Worm (Caenorhabditis elegans) whole organism, young adult: ENCODE results near the gene rdl-1.
A peak's percentile ranks its signal among the peaks of the same experiment; 100 is the strongest.

Experiments
- B0336.3 ChIP-seq: fragments of 200-800 bp; sonication (Bioruptor generic); IDR thresholded peaks from 2 replicates; pipeline ENCODE4 v1.3.6; 2022; ENCODE audit warnings: missing genetic modification characterization, missing compliant biosample characterization
- C06A6.2 ChIP-seq: fragments of 200-800 bp; sonication (Bioruptor generic); conservative IDR thresholded peaks from 2 replicates; pipeline ENCODE4 v1.3.6; 2022; ENCODE audit warnings: missing genetic modification characterization, missing compliant biosample characterization
- F37B4.10 ChIP-seq: fragments of 200-800 bp; sonication (Bioruptor generic); IDR thresholded peaks from 2 replicates; pipeline ENCODE4 v1.3.6; 2022; ENCODE audit warnings: missing genetic modification characterization, missing compliant biosample characterization
- F49E8.2 ChIP-seq: sonication (generic microtip); optimal IDR thresholded peaks from 3 replicates; lab custom pipeline; 2017; ENCODE audit warnings: missing genetic modification characterization, mild to moderate bottlenecking, missing compliant biosample characterization, antibody characterized with exemption, moderate library complexity; ENCODE audit not compliant: insufficient read depth
- F52B5.7 ChIP-seq: sonication (generic microtip); optimal IDR thresholded peaks from 2 replicates; lab custom pipeline; 2016; ENCODE audit warnings: mild to moderate bottlenecking, missing genetic modification characterization, missing compliant biosample characterization
- Y53F4B.3 ChIP-seq: fragments of 200-800 bp; sonication (Bioruptor generic); IDR thresholded peaks from 2 replicates; pipeline ENCODE4 v1.3.6; 2022; ENCODE audit warnings: missing genetic modification reagents, missing genetic modification characterization, missing compliant biosample characterization
- Y53G8AR.9 ChIP-seq: fragments of 200-800 bp; sonication (Bioruptor generic); conservative IDR thresholded peaks from 2 replicates; pipeline ENCODE4 v1.3.6; 2022; ENCODE audit warnings: missing genetic modification reagents, missing genetic modification characterization, missing compliant biosample characterization
- Y79H2A.3 ChIP-seq: fragments of 200-800 bp; sonication (Bioruptor generic); conservative IDR thresholded peaks from 2 replicates; pipeline ENCODE4 v1.3.6; 2022; ENCODE audit warnings: missing genetic modification reagents, missing genetic modification characterization, missing compliant biosample characterization
- akir-1 ChIP-seq: fragments of 200-800 bp; sonication (Bioruptor generic); optimal IDR thresholded peaks from 2 replicates; lab custom pipeline; 2018; ENCODE audit warnings: mild to moderate bottlenecking, missing genetic modification characterization, moderate library complexity, missing compliant biosample characterization
- athp-1 ChIP-seq: sonication (generic microtip); optimal IDR thresholded peaks from 2 replicates; lab custom pipeline; 2017; ENCODE audit warnings: mild to moderate bottlenecking, missing genetic modification characterization, missing compliant biosample characterization
- attf-3 ChIP-seq: fragments of 200-800 bp; sonication (Bioruptor generic); conservative IDR thresholded peaks from 2 replicates; pipeline ENCODE4 v1.3.6; 2022; ENCODE audit warnings: missing genetic modification reagents, missing genetic modification characterization, missing compliant biosample characterization
- bed-2 ChIP-seq: fragments of 200-800 bp; sonication (Bioruptor generic); IDR thresholded peaks from 2 replicates; pipeline ENCODE4 v1.3.6; 2022; ENCODE audit warnings: missing genetic modification reagents, missing genetic modification characterization, missing compliant biosample characterization
- cebp-1 ChIP-seq, 2 experiments: fragments of 200-800 bp in 1 of 2; sonication (Bioruptor generic) in 1 of 2; sonication (generic microtip) in 1 of 2; IDR thresholded peaks in 1 of 2; optimal IDR thresholded peaks in 1 of 2; 2 replicates each; pipeline versions ENCODE4 v1.3.6 to Lab custom; 2017 to 2022; ENCODE audit warnings: missing compliant biosample characterization in 2 of 2, missing genetic modification characterization in 2 of 2, mild to moderate bottlenecking in 1 of 2, missing genetic modification reagents in 1 of 2, moderate library complexity in 1 of 2
- cebp-2 ChIP-seq: fragments of 200-800 bp; sonication (Bioruptor generic); IDR thresholded peaks from 2 replicates; pipeline ENCODE4 v1.3.6; 2022; ENCODE audit warnings: missing genetic modification characterization, missing compliant biosample characterization
- ceh-100 ChIP-seq: fragments of 200-800 bp; sonication (Bioruptor generic); IDR thresholded peaks from 2 replicates; pipeline ENCODE4 v1.3.6; 2022; ENCODE audit warnings: missing genetic modification reagents, missing genetic modification characterization, missing compliant biosample characterization
- ceh-79 ChIP-seq: sonication (generic microtip); optimal IDR thresholded peaks from 2 replicates; lab custom pipeline; 2017; ENCODE audit warnings: mild to moderate bottlenecking, missing genetic modification characterization, missing compliant biosample characterization
- chd-7 ChIP-seq: sonication (generic microtip); optimal IDR thresholded peaks from 2 replicates; lab custom pipeline; 2016; ENCODE audit warnings: mild to moderate bottlenecking, missing genetic modification characterization, moderate library complexity, missing compliant biosample characterization
- dox-1 ChIP-seq: fragments of 200-800 bp; sonication (Bioruptor generic); IDR thresholded peaks from 2 replicates; pipeline ENCODE4 v1.3.6; 2022; ENCODE audit warnings: missing genetic modification reagents, missing genetic modification characterization, missing compliant biosample characterization
- egl-44 ChIP-seq: fragments of 200-800 bp; sonication (Bioruptor generic); IDR thresholded peaks from 2 replicates; pipeline ENCODE4 v1.3.6; 2022; ENCODE audit warnings: missing genetic modification reagents, missing genetic modification characterization, missing compliant biosample characterization
- ets-4 ChIP-seq: fragments of 200-800 bp; sonication (Bioruptor generic); optimal IDR thresholded peaks from 2 replicates; lab custom pipeline; 2018; ENCODE audit warnings: mild to moderate bottlenecking, missing genetic modification characterization, missing compliant biosample characterization
- him-1 ChIP-seq: sonication (generic microtip); optimal IDR thresholded peaks from 2 replicates; lab custom pipeline; 2016; ENCODE audit warnings: missing genotype, missing genetic modification reagents, missing genetic modification characterization, missing compliant biosample characterization
- hlh-26 ChIP-seq: fragments of 200-800 bp; sonication (Bioruptor generic); conservative IDR thresholded peaks from 2 replicates; pipeline ENCODE4 v1.3.6; 2022; ENCODE audit warnings: missing genetic modification reagents, missing genetic modification characterization, missing compliant biosample characterization
- hmg-1.2 ChIP-seq: fragments of 200-800 bp; sonication (Bioruptor generic); IDR thresholded peaks from 2 replicates; pipeline ENCODE4 v1.3.6; 2022; ENCODE audit warnings: missing genetic modification reagents, missing genetic modification characterization, missing compliant biosample characterization
- hmg-20 ChIP-seq: fragments of 200-800 bp; sonication (Bioruptor generic); IDR thresholded peaks from 2 replicates; pipeline ENCODE4 v1.3.6; 2022; ENCODE audit warnings: missing genetic modification reagents, missing genetic modification characterization, missing compliant biosample characterization
- hsf-1 ChIP-seq: fragments of 200-800 bp; sonication (Bioruptor generic); IDR thresholded peaks from 2 replicates; pipeline ENCODE4 v1.3.6; 2022; ENCODE audit warnings: missing genetic modification reagents, missing genetic modification characterization, missing compliant biosample characterization
- lsl-1 ChIP-seq: fragments of 200-800 bp; sonication (Bioruptor generic); optimal IDR thresholded peaks from 2 replicates; lab custom pipeline; 2018; ENCODE audit warnings: mild to moderate bottlenecking, missing genetic modification characterization, moderate library complexity, missing compliant biosample characterization
- mel-28 ChIP-seq: sonication (generic microtip); optimal IDR thresholded peaks from 2 replicates; lab custom pipeline; 2016; ENCODE audit warnings: borderline replicate concordance, mild to moderate bottlenecking, missing genetic modification characterization, missing compliant biosample characterization
- nfya-1 ChIP-seq: sonication (generic microtip); optimal IDR thresholded peaks from 2 replicates; lab custom pipeline; 2017; ENCODE audit warnings: antibody characterized with exemption, missing compliant biosample characterization, missing genetic modification characterization, borderline replicate concordance; ENCODE audit not compliant: insufficient read depth
- nfyb-1 ChIP-seq: fragments of 200-800 bp; sonication (Bioruptor generic); IDR thresholded peaks from 2 replicates; pipeline ENCODE4 v1.3.6; 2022; ENCODE audit warnings: missing genetic modification reagents, missing genetic modification characterization, missing compliant biosample characterization
- nhr-80 ChIP-seq: sonication (generic microtip); optimal IDR thresholded peaks from 2 replicates; lab custom pipeline; 2016; ENCODE audit warnings: missing genetic modification characterization, missing compliant biosample characterization
- snpc-3.4 ChIP-seq: sonication (generic microtip); optimal IDR thresholded peaks from 2 replicates; lab custom pipeline; 2017; ENCODE audit warnings: missing genetic modification characterization, mild to moderate bottlenecking, missing compliant biosample characterization, antibody characterized with exemption, moderate library complexity, missing genotype, missing genetic modification reagents
- sptf-2 ChIP-seq: fragments of 200-800 bp; sonication (Bioruptor generic); optimal IDR thresholded peaks from 2 replicates; lab custom pipeline; 2018; ENCODE audit warnings: mild to moderate bottlenecking, missing genetic modification characterization, missing compliant biosample characterization
- tlf-1 ChIP-seq: fragments of 200-800 bp; sonication (Bioruptor generic); optimal IDR thresholded peaks from 2 replicates; lab custom pipeline; 2018; ENCODE audit warnings: mild to moderate bottlenecking, missing genetic modification characterization, missing compliant biosample characterization
- ztf-26 ChIP-seq: sonication (generic microtip); optimal IDR thresholded peaks from 2 replicates; lab custom pipeline; 2017; ENCODE audit warnings: missing genetic modification characterization, missing compliant biosample characterization

rdl-1 gene

ce11 chrIV:7734173-7734572, 35.9 kb downstream of the rdl-1 start:
- TF ChIP-seq athp-1 (no peak), lsl-1 (GFP tag; lab: Kevin White, UChicago) (no peak), Y53G8AR.9 (GFP tag; lab: Robert Waterston, UW) (no peak), dox-1 (GFP tag; lab: Robert Waterston, UW) (no peak), mel-28 (no peak), tlf-1 (GFP tag; lab: Kevin White, UChicago) (no peak), hlh-26 (no peak), B0336.3 (GFP tag; lab: Robert Waterston, UW) (no peak), F52B5.7 (no peak), chd-7 (tag; lab: Kevin White, UChicago) (no peak), nfya-1 (no peak), ztf-26 (tag; lab: Kevin White, UChicago) (no peak)

- TF ChIP-seq nfyb-1 (GFP tag; lab: Robert Waterston, UW): no peak
- TF ChIP-seq hsf-1 (GFP tag; lab: Robert Waterston, UW): no peak
- TF ChIP-seq athp-1: no peak
Measured at ce11 chrIV:7731960-7732359, 38.1 kb downstream of the rdl-1 start, which contains the start of the genes C50F7.9 and C50F7.3. Gene C50F7.9 (minus strand): TSS chrIV:7732060. Gene C50F7.3 (plus strand): TSS chrIV:7732329.

- TF ChIP-seq hmg-20 (GFP tag; lab: Robert Waterston, UW): no peak
- no peak for TF ChIP-seq nhr-80 (tag; lab: Kevin White, UChicago)
- TF ChIP-seq hmg-1.2 (GFP tag; lab: Robert Waterston, UW): peak; percentile 37; the same call in 1 of the 2 replicates
- TF ChIP-seq tlf-1 (GFP tag; lab: Kevin White, UChicago): no peak
- TF ChIP-seq athp-1: no peak
- no peak for TF ChIP-seq ets-4 (GFP tag; lab: Kevin White, UChicago)
- no peak for TF ChIP-seq B0336.3 (GFP tag; lab: Robert Waterston, UW)
- no peak for TF ChIP-seq dox-1 (GFP tag; lab: Robert Waterston, UW)
- no peak for TF ChIP-seq akir-1 (GFP tag; lab: Kevin White, UChicago)
- no peak for TF ChIP-seq sptf-2 (GFP tag; lab: Kevin White, UChicago)
- no peak for TF ChIP-seq Y79H2A.3 (GFP tag; lab: Robert Waterston, UW)
- TF ChIP-seq cebp-2 (GFP tag; lab: Robert Waterston, UW): no peak
- TF ChIP-seq egl-44: no peak
- no peak for TF ChIP-seq ceh-79 (tag; lab: Kevin White, UChicago)
- TF ChIP-seq bed-2 (GFP tag; lab: Robert Waterston, UW): no peak
- TF ChIP-seq nfyb-1 (GFP tag; lab: Robert Waterston, UW): no peak
- TF ChIP-seq attf-3 (GFP tag; lab: Robert Waterston, UW): peak; percentile 79
- TF ChIP-seq snpc-3.4: no peak
- no peak for TF ChIP-seq Y53F4B.3 (GFP tag; lab: Robert Waterston, UW)
- no peak for TF ChIP-seq him-1 (tag; lab: Kevin White, UChicago)
- no peak for TF ChIP-seq F37B4.10 (GFP tag; lab: Robert Waterston, UW)
- TF ChIP-seq ceh-100 (GFP tag; lab: Robert Waterston, UW): no peak
- peak; percentile 84 for TF ChIP-seq cebp-1 (GFP tag; IDR thresholded peaks at IDR 0.05; lab: Robert Waterston, UW)
- TF ChIP-seq cebp-1 (tag; optimal IDR thresholded peaks at IDR 0.05; lab: Kevin White, UChicago): peak; percentile 91
- no peak for TF ChIP-seq C06A6.2 (GFP tag; lab: Robert Waterston, UW)
- no peak for TF ChIP-seq F49E8.2 (tag; lab: Kevin White, UChicago)
Measured at ce11 chrIV:7728402-7728963, 41.6 kb downstream of the rdl-1 start, which contains the start of gene sucg-1. Gene sucg-1 (plus strand): TSS chrIV:7728913.
